Worm (Caenorhabditis elegans) whole organism, L2 larva: ENCODE data around the gene B0222.5.
A peak's percentile ranks its signal among the peaks of the same experiment; 100 is the strongest.

Experiments used
- C34F6.9 ChIP-seq: fragments of 150-350 bp; optimal IDR thresholded peaks from 2 replicates; lab custom pipeline; 2014; ENCODE audit warnings: missing biosample characterization, missing genetic modification characterization
- F13H6.1 ChIP-seq: sonication (generic microtip); optimal IDR thresholded peaks from 2 replicates; lab custom pipeline; 2016; ENCODE audit warnings: missing genetic modification characterization, missing compliant biosample characterization
- R02D3.7 ChIP-seq: fragments of 150-350 bp; optimal IDR thresholded peaks from 2 replicates; lab custom pipeline; 2014; ENCODE audit warnings: missing biosample characterization, missing genetic modification characterization
- Y55F3AM.14 ChIP-seq: fragments of 200-800 bp; sonication (Bioruptor generic); optimal IDR thresholded peaks from 2 replicates; lab custom pipeline; 2018; ENCODE audit warnings: mild to moderate bottlenecking, missing genetic modification characterization, missing compliant biosample characterization
- alr-1 ChIP-seq: fragments of 150-350 bp; optimal IDR thresholded peaks from 2 replicates; lab custom pipeline; 2014; ENCODE audit warnings: missing biosample characterization, missing genetic modification characterization
- aly-2 ChIP-seq: fragments of 150-350 bp; optimal IDR thresholded peaks from 2 replicates; lab custom pipeline; 2014; ENCODE audit warnings: missing biosample characterization, missing genetic modification characterization
- ama-1 ChIP-seq: fragments of 150-350 bp; optimal IDR thresholded peaks from 2 replicates; lab custom pipeline; 2018; ENCODE audit warnings: inconsistent platforms
- ceh-16 ChIP-seq: fragments of 150-350 bp; optimal IDR thresholded peaks from 2 replicates; lab custom pipeline; 2014; ENCODE audit warnings: missing biosample characterization, missing genetic modification characterization
- ceh-82 ChIP-seq: fragments of 150-350 bp; optimal IDR thresholded peaks from 2 replicates; lab custom pipeline; 2014; ENCODE audit warnings: missing biosample characterization, missing genetic modification characterization
- dmd-4 ChIP-seq: sonication (generic microtip); optimal IDR thresholded peaks from 2 replicates; lab custom pipeline; 2017; ENCODE audit warnings: missing biosample characterization, missing genetic modification characterization
- egl-27 ChIP-seq: sonication (generic microtip); optimal IDR thresholded peaks from 3 replicates; lab custom pipeline; 2017; ENCODE audit warnings: missing biosample characterization, missing genetic modification reagents, missing genetic modification characterization
- elt-1 ChIP-seq: fragments of 150-350 bp; optimal IDR thresholded peaks from 2 replicates; lab custom pipeline; 2014; ENCODE audit warnings: missing biosample characterization, missing genetic modification characterization
- elt-3 ChIP-seq: sonication (generic microtip); optimal IDR thresholded peaks from 2 replicates; lab custom pipeline; 2017; ENCODE audit warnings: missing biosample characterization, missing genetic modification characterization
- fos-1 ChIP-seq: fragments of 150-350 bp; optimal IDR thresholded peaks from 2 replicates; lab custom pipeline; 2014; ENCODE audit warnings: missing biosample characterization, missing genetic modification characterization
- gmeb-1 ChIP-seq: fragments of 150-350 bp; optimal IDR thresholded peaks from 2 replicates; lab custom pipeline; 2014; ENCODE audit warnings: missing biosample characterization, missing genetic modification characterization
- lin-11 ChIP-seq: fragments of 150-350 bp; sonication (generic microtip); optimal IDR thresholded peaks from 2 replicates; lab custom pipeline; 2014; ENCODE audit warnings: missing biosample characterization, missing genetic modification characterization, inconsistent platforms, mixed read lengths
- lin-13 ChIP-seq: fragments of 150-350 bp; optimal IDR thresholded peaks from 2 replicates; lab custom pipeline; 2014; ENCODE audit warnings: missing biosample characterization, missing genetic modification reagents, missing genetic modification characterization
- lin-39 ChIP-seq: fragments of 150-350 bp; optimal IDR thresholded peaks from 2 replicates; lab custom pipeline; 2014; ENCODE audit warnings: missing biosample characterization, missing genetic modification reagents, missing genetic modification characterization
- lsy-2 ChIP-seq, 2 experiments: fragments of 150-350 bp in 1 of 2; sonication (generic microtip) in 1 of 2; optimal IDR thresholded peaks; 2 replicates each; lab custom pipeline; 2014 to 2017; ENCODE audit warnings: missing biosample characterization in 2 of 2, missing genetic modification characterization in 2 of 2
- mab-5 ChIP-seq: fragments of 150-350 bp; optimal IDR thresholded peaks from 2 replicates; lab custom pipeline; 2014; ENCODE audit warnings: missing biosample characterization, missing genetic modification characterization
- mbf-1 ChIP-seq: sonication (generic microtip); optimal IDR thresholded peaks from 2 replicates; lab custom pipeline; 2017; ENCODE audit warnings: missing biosample characterization, missing genetic modification characterization
- mdl-1 ChIP-seq, 2 experiments: fragments of 150-350 bp in 1 of 2; sonication (generic microtip) in 1 of 2; optimal IDR thresholded peaks; 2 replicates each; lab custom pipeline; 2017; ENCODE audit warnings: missing biosample characterization in 2 of 2, missing genetic modification characterization in 2 of 2
- nhr-10 ChIP-seq: sonication (generic microtip); optimal IDR thresholded peaks from 2 replicates; lab custom pipeline; 2017; ENCODE audit warnings: missing biosample characterization, missing genetic modification characterization
- nhr-11 ChIP-seq: fragments of 150-350 bp; optimal IDR thresholded peaks from 2 replicates; lab custom pipeline; 2014; ENCODE audit warnings: missing biosample characterization, missing genetic modification characterization
- nhr-12 ChIP-seq: fragments of 150-350 bp; optimal IDR thresholded peaks from 2 replicates; lab custom pipeline; 2014; ENCODE audit warnings: missing biosample characterization, missing genetic modification characterization
- nhr-21 ChIP-seq: fragments of 150-350 bp; optimal IDR thresholded peaks from 2 replicates; lab custom pipeline; 2014; ENCODE audit warnings: missing biosample characterization, missing genetic modification characterization
- nhr-23 ChIP-seq: fragments of 150-350 bp; optimal IDR thresholded peaks from 2 replicates; lab custom pipeline; 2014; ENCODE audit warnings: missing biosample characterization, missing genetic modification reagents, missing genetic modification characterization
- nhr-25 ChIP-seq: fragments of 150-350 bp; sonication (generic microtip); optimal IDR thresholded peaks from 3 replicates; lab custom pipeline; 2014; ENCODE audit warnings: missing biosample characterization, missing genetic modification characterization
- nhr-6 ChIP-seq: fragments of 150-350 bp; optimal IDR thresholded peaks from 2 replicates; lab custom pipeline; 2014; ENCODE audit warnings: missing biosample characterization, missing genetic modification characterization
- peb-1 ChIP-seq: fragments of 150-350 bp; optimal IDR thresholded peaks from 2 replicates; lab custom pipeline; 2014; ENCODE audit warnings: missing biosample characterization, missing genetic modification characterization
- sem-4 ChIP-seq: fragments of 150-350 bp; optimal IDR thresholded peaks from 2 replicates; lab custom pipeline; 2014; ENCODE audit warnings: missing biosample characterization, missing genetic modification reagents, missing genetic modification characterization
- skn-1 ChIP-seq: sonication (generic microtip); optimal IDR thresholded peaks from 2 replicates; lab custom pipeline; 2017; ENCODE audit warnings: missing biosample characterization, missing genetic modification characterization
- sma-3 ChIP-seq: sonication (generic microtip); optimal IDR thresholded peaks from 2 replicates; lab custom pipeline; 2016; ENCODE audit warnings: missing genetic modification reagents, missing genetic modification characterization, missing compliant biosample characterization
- sma-9 ChIP-seq, 2 experiments: fragments of 150-350 bp in 1 of 2; sonication (generic microtip) in 1 of 2; optimal IDR thresholded peaks; 2 replicates each; lab custom pipeline; 2014 to 2016; ENCODE audit warnings: missing genetic modification characterization in 2 of 2, mild to moderate bottlenecking in 1 of 2, missing biosample characterization in 1 of 2, missing compliant biosample characterization in 1 of 2, missing genetic modification reagents in 1 of 2, moderate library complexity in 1 of 2
- snpc-4 ChIP-seq: fragments of 150-350 bp; optimal IDR thresholded peaks from 2 replicates; lab custom pipeline; 2014; ENCODE audit warnings: missing biosample characterization, missing genetic modification characterization
- unc-39 ChIP-seq: fragments of 150-350 bp; optimal IDR thresholded peaks from 2 replicates; lab custom pipeline; 2014; ENCODE audit warnings: missing biosample characterization, missing genetic modification characterization
- unc-55 ChIP-seq: fragments of 150-350 bp; sonication (generic microtip); optimal IDR thresholded peaks from 3 replicates; lab custom pipeline; 2014; ENCODE audit warnings: missing biosample characterization, missing genetic modification reagents, missing genetic modification characterization
- unc-62 ChIP-seq: fragments of 150-350 bp; optimal IDR thresholded peaks from 2 replicates; lab custom pipeline; 2014; ENCODE audit warnings: missing biosample characterization, missing genetic modification reagents, missing genetic modification characterization
- ztf-1 ChIP-seq: fragments of 200-800 bp; sonication (Bioruptor generic); conservative IDR thresholded peaks from 2 replicates; pipeline ENCODE4 v1.3.6; 2022; ENCODE audit warnings: missing genetic modification characterization, missing compliant biosample characterization
- ztf-11 ChIP-seq: sonication (generic microtip); optimal IDR thresholded peaks from 2 replicates; lab custom pipeline; 2017; ENCODE audit warnings: missing biosample characterization, missing genetic modification characterization
- ztf-4 ChIP-seq: fragments of 150-350 bp; optimal IDR thresholded peaks from 2 replicates; lab custom pipeline; 2014; ENCODE audit warnings: missing biosample characterization, missing genetic modification characterization

B0222.5 gene

ce11 chrV:9154772-9155171 is at the start of gene B0222.5:
B0222.5 (minus strand) TSS chrV:9154872.
- TF ChIP-seq unc-39 (tag; lab: Kevin White, UChicago), result no peak
- TF ChIP-seq gmeb-1 (tag; lab: Kevin White, UChicago), result no peak
- TF ChIP-seq C34F6.9 (tag; lab: Kevin White, UChicago), result no peak
- TF ChIP-seq mab-5 (tag; lab: Kevin White, UChicago), result no peak
- TF ChIP-seq lsy-2 (tag; optimal IDR thresholded peaks at IDR 0.05; lab: Kevin White, UChicago), result no peak
- no peak for TF ChIP-seq ceh-82 (tag; lab: Kevin White, UChicago)
- no peak for TF ChIP-seq lin-11 (tag; lab: Kevin White, UChicago)
- no peak for TF ChIP-seq mbf-1 (tag; lab: Kevin White, UChicago)
- no peak for TF ChIP-seq ceh-16 (tag; lab: Kevin White, UChicago)
- no peak for TF ChIP-seq unc-62 (GFP tag; lab: Kevin White, UChicago)
- no peak for TF ChIP-seq Y55F3AM.14
- TF ChIP-seq ztf-4, result no peak
- TF ChIP-seq nhr-23 (tag; lab: Kevin White, UChicago), result no peak
- TF ChIP-seq R02D3.7 (tag; lab: Kevin White, UChicago), result no peak

DNA sequence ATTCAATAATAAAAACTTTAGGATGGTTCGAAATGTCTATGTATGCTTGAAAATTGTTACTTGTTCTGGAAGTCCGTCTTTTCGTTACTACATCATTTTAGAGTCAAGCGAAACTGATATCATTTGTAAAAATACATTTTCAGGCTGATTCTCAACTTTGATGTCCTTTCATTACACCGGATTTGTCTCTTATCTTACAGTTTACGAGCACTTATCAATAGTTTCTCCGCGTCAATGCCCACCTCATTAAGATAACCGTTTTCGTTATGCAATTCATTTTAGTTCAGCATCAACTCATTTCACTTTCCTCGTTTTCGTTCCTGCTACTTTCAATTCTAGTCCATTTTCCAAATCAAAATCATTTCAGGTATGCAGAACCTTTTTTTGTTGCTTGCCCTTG is 48.0 kb upstream of the B0222.5 start, which contains the start of gene asp-2:
Gene asp-2 (plus strand): TSS at position 368 of the 400 bp plus-strand sequence.
- no peak for TF ChIP-seq unc-62 (GFP tag; lab: Kevin White, UChicago)
- no peak for TF ChIP-seq nhr-6 (tag; lab: Kevin White, UChicago)
- TF ChIP-seq fos-1, result peak; percentile 79
- peak; percentile 49 for TF ChIP-seq sma-9 (GFP tag; optimal IDR thresholded peaks at IDR 0.05; lab: Kevin White, UChicago)
- no peak for TF ChIP-seq sma-9 (tag; optimal IDR thresholded peaks at IDR 0.05; lab: Kevin White, UChicago)
- TF ChIP-seq, all 48 proteins: peak for 2

- TF ChIP-seq mab-5 (tag; lab: Kevin White, UChicago) (no peak), snpc-4 (no peak), dmd-4 (no peak), sma-3 (GFP tag; lab: Kevin White, UChicago) (no peak), Y55F3AM.14 (no peak), ztf-11 (tag; lab: Kevin White, UChicago) (no peak), nhr-11 (tag; lab: Kevin White, UChicago) (no peak), C34F6.9 (tag; lab: Kevin White, UChicago) (no peak), peb-1 (tag; lab: Kevin White, UChicago) (no peak), elt-1 (tag; lab: Kevin White, UChicago) (no peak), mdl-1 (tag; optimal IDR thresholded peaks at IDR 0.05; lab: Kevin White, UChicago) (no peak), skn-1 (tag; lab: Kevin White, UChicago) (no peak), ztf-1 (no peak)
Measured at ce11 chrV:9198887-9199286, 44.2 kb upstream of the B0222.5 start, which contains the start of gene str-177. str-177 (minus strand) TSS chrV:9198987.

DNA sequence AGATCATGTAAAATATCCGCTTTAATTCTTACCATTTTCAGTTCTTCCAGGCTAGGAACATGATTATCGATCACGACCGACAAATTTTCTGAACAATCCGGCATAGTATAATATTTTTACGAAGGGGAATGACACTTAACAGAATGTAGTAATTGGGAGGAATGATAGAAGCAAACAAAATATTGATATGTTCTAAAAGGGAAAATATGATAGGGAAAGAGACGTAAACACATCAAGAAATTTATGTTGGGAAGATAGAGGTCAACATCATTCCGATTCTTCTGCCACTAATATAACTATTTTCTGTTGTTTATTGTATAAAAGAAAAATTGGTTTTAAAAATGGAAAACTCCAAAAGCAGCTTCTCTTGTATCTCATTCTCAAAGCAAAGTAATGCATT is 42.4 kb upstream of the B0222.5 start, which contains the start of gene C24B5.4:
Gene C24B5.4 (minus strand): TSS at position 206 of the 400 bp plus-strand sequence.
- TF ChIP-seq nhr-21 (tag; lab: Kevin White, UChicago) (no peak), ceh-16 (tag; lab: Kevin White, UChicago) (no peak), peb-1 (tag; lab: Kevin White, UChicago) (no peak), mab-5 (tag; lab: Kevin White, UChicago) (no peak), egl-27 (tag; lab: Kevin White, UChicago) (no peak), nhr-23 (tag; lab: Kevin White, UChicago) (no peak), lin-13 (GFP tag; lab: Kevin White, UChicago) (no peak), Y55F3AM.14 (no peak), nhr-12 (no peak), ceh-82 (tag; lab: Kevin White, UChicago) (no peak)

ce11 chrV:9194055-9194454 is 39.4 kb upstream of the B0222.5 start:
- TF ChIP-seq nhr-11 (tag; lab: Kevin White, UChicago) (no peak), peb-1 (tag; lab: Kevin White, UChicago) (no peak), nhr-6 (tag; lab: Kevin White, UChicago) (no peak), sma-3 (GFP tag; lab: Kevin White, UChicago) (no peak), F13H6.1 (tag; lab: Kevin White, UChicago) (no peak), unc-62 (GFP tag; lab: Kevin White, UChicago) (no peak), gmeb-1 (tag; lab: Kevin White, UChicago) (no peak), skn-1 (tag; lab: Kevin White, UChicago) (no peak), mbf-1 (tag; lab: Kevin White, UChicago) (no peak), C34F6.9 (tag; lab: Kevin White, UChicago) (peak; percentile 14), lin-13 (GFP tag; lab: Kevin White, UChicago) (no peak), ztf-4 (no peak), nhr-25 (tag; lab: Kevin White, UChicago) (no peak), ceh-82 (tag; lab: Kevin White, UChicago) (no peak), nhr-23 (tag; lab: Kevin White, UChicago) (no peak), fos-1 (no peak), lin-11 (tag; lab: Kevin White, UChicago) (no peak), alr-1 (tag; lab: Kevin White, UChicago) (no peak), nhr-10 (tag; lab: Kevin White, UChicago) (no peak), dmd-4 (no peak), snpc-4 (no peak), lin-39 (tag; lab: Kevin White, UChicago) (no peak), R02D3.7 (tag; lab: Kevin White, UChicago) (no peak), elt-3 (tag; lab: Kevin White, UChicago) (no peak), ama-1 (lab: Kevin White, UChicago) (no peak), aly-2 (no peak), elt-1 (tag; lab: Kevin White, UChicago) (no peak), sem-4 (tag; lab: Kevin White, UChicago) (peak; percentile 43), lsy-2 (tag; optimal IDR thresholded peaks at IDR 0.05; lab: Kevin White, UChicago) (peak in 1 of 2 experiments; percentile 22), nhr-21 (tag; lab: Kevin White, UChicago) (no peak), unc-55 (GFP tag; lab: Kevin White, UChicago) (peak; percentile 49)
